Fruit fly (Drosophila melanogaster): ENCODE data around the gene CG3407.
A peak's percentile ranks its signal among the peaks of the same experiment; 100 is the strongest.

The CG3407 gene

dm6 chr2L:3778157-3779060 lies 34.8 kb downstream of the CG3407 start (continued):
- TF ChIP-seq crol (GFP tag; IDR thresholded peaks at IDR 0.05) (peak; percentile 71), CG2875 (GFP tag; optimal IDR thresholded peaks at IDR 0.05) (peak; percentile 10), CG4707 (GFP tag; optimal IDR thresholded peaks at IDR 0.05) (no peak), CG10321 (GFP tag; IDR thresholded peaks at IDR 0.05) (peak; percentile 9; the same call in 1 of the 2 replicates), CG33557 (GFP tag; optimal IDR thresholded peaks at IDR 0.05) (no peak), Rfx (GFP tag; IDR thresholded peaks at IDR 0.05) (peak; percentile 31; the same call in 1 of the 2 replicates), CG1233 (GFP tag; optimal IDR thresholded peaks at IDR 0.05) (no peak), CrebB (tag; optimal IDR thresholded peaks at IDR 0.05) (peak; percentile 32), Dref (GFP tag; IDR thresholded peaks at IDR 0.05) (no peak), CG30020 (tag; optimal IDR thresholded peaks at IDR 0.05) (no peak), CG2678 (tag; optimal IDR thresholded peaks at IDR 0.05) (peak; percentile 31), Med (GFP tag) (peak; percentile 89), NC2β (GFP tag; optimal IDR thresholded peaks at IDR 0.05) (peak; percentile 4), pfk (GFP tag; optimal IDR thresholded peaks at IDR 0.05) (peak; percentile 47), Ptx1 (GFP tag; IDR thresholded peaks at IDR 0.05) (peak; percentile 40; the same call in 1 of the 2 replicates), CG4820 (GFP tag; optimal IDR thresholded peaks at IDR 0.05) (no peak), amos (GFP tag; IDR thresholded peaks at IDR 0.05; ENCODE audit: partially characterized antibody) (peak; percentile 33; the same call in 1 of the 2 replicates), lbe (GFP tag; optimal IDR thresholded peaks at IDR 0.05) (peak; percentile 89), cas (GFP tag; IDR thresholded peaks at IDR 0.05) (no peak), ATbp (GFP tag; optimal IDR thresholded peaks at IDR 0.05) (peak; percentile 19), pros (GFP tag; optimal IDR thresholded peaks at IDR 0.05) (peak; percentile 75), CG12942 (GFP tag; optimal IDR thresholded peaks at IDR 0.05) (no peak), sqz (GFP tag; optimal IDR thresholded peaks at IDR 0.05) (peak; percentile 47), nerfin-2 (GFP tag; IDR thresholded peaks at IDR 0.05; ENCODE audit: partially characterized antibody) (no peak), Oli (tag; optimal IDR thresholded peaks at IDR 0.05) (peak; percentile 4), lov (optimal IDR thresholded peaks at IDR 0.05) (no peak), lov (GFP tag; IDR thresholded peaks at IDR 0.05) (0 out of 3 replicates have a peak, but pooled peaks have one; percentile 72), zf30C (GFP tag; optimal IDR thresholded peaks at IDR 0.05) (peak; percentile 25), CG6854 (GFP tag; optimal IDR thresholded peaks at IDR 0.05) (no peak), Doc2 (GFP tag; IDR thresholded peaks at IDR 0.05) (no peak), CG18619 (GFP tag; optimal IDR thresholded peaks at IDR 0.05) (peak; percentile 16), CG13287 (GFP tag; IDR thresholded peaks at IDR 0.05; ENCODE audit: partially characterized antibody) (peak; percentile 40; the same call in 1 of the 2 replicates), Aef1 (GFP tag; IDR thresholded peaks at IDR 0.05) (0 out of 3 replicates have a peak, but pooled peaks have one; percentile 18), CG8359 (GFP tag; optimal IDR thresholded peaks at IDR 0.05; ENCODE audit: borderline replicate concordance) (peak; percentile 11), klu (GFP tag; IDR thresholded peaks at IDR 0.05) (no peak), Dip2 (GFP tag; IDR thresholded peaks at IDR 0.05) (no peak), CoRest (tag; optimal IDR thresholded peaks at IDR 0.05) (peak; percentile 42), mirr (GFP tag; optimal IDR thresholded peaks at IDR 0.05) (peak; percentile 78), stc (GFP tag; IDR thresholded peaks at IDR 0.05) (no peak), corto (GFP tag; optimal IDR thresholded peaks at IDR 0.05) (peak; percentile 73), CG2120 (GFP tag; optimal IDR thresholded peaks at IDR 0.05) (no peak), tll (GFP tag; optimal IDR thresholded peaks at IDR 0.05) (peak in 1 of 2 experiments; percentile 67), CG10209 (GFP tag; optimal IDR thresholded peaks at IDR 0.05) (peak; percentile 46), grau (tag; optimal IDR thresholded peaks at IDR 0.05) (peak; percentile 40), CG15696 (tag; optimal IDR thresholded peaks at IDR 0.05) (peak; percentile 6), CG13624 (GFP tag; optimal IDR thresholded peaks at IDR 0.05) (peak; percentile 28), CG10543 (GFP tag; optimal IDR thresholded peaks at IDR 0.05) (peak; percentile 83)

Data from whole organism, embryonic.